Worm (Caenorhabditis elegans): ENCODE data around the gene lin-15A.

DNA sequence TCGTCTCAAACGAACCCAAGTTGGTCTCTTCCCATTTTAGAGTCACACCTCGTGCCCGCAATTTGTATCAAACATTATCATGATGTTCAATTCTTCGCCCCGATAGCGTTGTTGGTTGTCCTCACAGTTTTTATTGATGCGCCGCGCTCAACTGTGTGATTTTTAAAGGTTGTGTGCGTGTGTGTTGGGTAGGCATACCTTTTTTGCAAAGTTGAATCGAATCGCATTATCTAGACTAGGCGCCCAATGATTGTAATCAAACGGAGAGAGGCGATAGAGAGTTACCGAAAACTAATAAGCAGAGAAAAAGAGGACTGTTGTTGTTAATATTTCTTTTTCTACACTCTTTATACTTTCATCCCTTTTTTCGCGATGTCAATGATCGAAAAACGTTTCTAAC, 31.5 kb upstream of the lin-15A start:
- no peak for TF ChIP-seq ztf-11 (tag; optimal IDR thresholded peaks at IDR 0.05)
- TF ChIP-seq lin-13 (GFP tag; optimal IDR thresholded peaks at IDR 0.05) = no peak
- no peak for TF ChIP-seq elt-3 (tag; optimal IDR thresholded peaks at IDR 0.05)
- peak; percentile 7 for TF ChIP-seq fos-1 (tag; optimal IDR thresholded peaks at IDR 0.05)
- TF ChIP-seq nhr-12 (tag; optimal IDR thresholded peaks at IDR 0.05) = no peak
- no peak for TF ChIP-seq nhr-11 (tag; optimal IDR thresholded peaks at IDR 0.05)
- no peak for TF ChIP-seq ceh-16 (tag; optimal IDR thresholded peaks at IDR 0.05)
- TF ChIP-seq dmd-4 (tag; optimal IDR thresholded peaks at IDR 0.05) = no peak

All from whole organism, L2 larva.